Fruit fly (Drosophila melanogaster): ENCODE measurements around the gene Spp.

Gene Spp

dm6 chr2L:526924-527307 lies 17.5 kb downstream of the Spp start (continued):
- peak; percentile 32 for TF ChIP-seq D19A (tag; optimal IDR thresholded peaks at IDR 0.05)
- TF ChIP-seq Sox102F (GFP tag; optimal IDR thresholded peaks at IDR 0.05), result peak; percentile 25
- TF ChIP-seq sisA (GFP tag; IDR thresholded peaks at IDR 0.05), result no peak
- TF ChIP-seq CG18599 (GFP tag; optimal IDR thresholded peaks at IDR 0.05), result peak; percentile 25
- TF ChIP-seq CG9437 (GFP tag; optimal IDR thresholded peaks at IDR 0.05), result no peak
- peak; percentile 44 for TF ChIP-seq gem (tag; optimal IDR thresholded peaks at IDR 0.05)
- TF ChIP-seq Ets65A (GFP tag), result peak; percentile 22
- TF ChIP-seq CG13296 (GFP tag; optimal IDR thresholded peaks at IDR 0.05), result no peak
- TF ChIP-seq Xrp1 (GFP tag; IDR thresholded peaks at IDR 0.05), result 0 out of 2 replicates have a peak, but pooled peaks have one; percentile 15
- peak; percentile 8 for TF ChIP-seq Med (GFP tag)
- no peak for TF ChIP-seq exex (tag; optimal IDR thresholded peaks at IDR 0.05)
- TF ChIP-seq CG10274 (GFP tag; optimal IDR thresholded peaks at IDR 0.05), result peak; percentile 64
- peak; percentile 11 for TF ChIP-seq CG10979 (tag; optimal IDR thresholded peaks at IDR 0.05)
- no peak for TF ChIP-seq sr (GFP tag; IDR thresholded peaks at IDR 0.05)
- TF ChIP-seq Sry-δ (GFP tag; optimal IDR thresholded peaks at IDR 0.05), result no peak
- TF ChIP-seq CG2678 (tag; optimal IDR thresholded peaks at IDR 0.05), result peak; percentile 13
- peak; percentile 11 for TF ChIP-seq lab (GFP tag; optimal IDR thresholded peaks at IDR 0.05)
- TF ChIP-seq CG31365 (tag; optimal IDR thresholded peaks at IDR 0.05), result no peak
- TF ChIP-seq CG12769 (tag; optimal IDR thresholded peaks at IDR 0.05), result no peak

DNA sequence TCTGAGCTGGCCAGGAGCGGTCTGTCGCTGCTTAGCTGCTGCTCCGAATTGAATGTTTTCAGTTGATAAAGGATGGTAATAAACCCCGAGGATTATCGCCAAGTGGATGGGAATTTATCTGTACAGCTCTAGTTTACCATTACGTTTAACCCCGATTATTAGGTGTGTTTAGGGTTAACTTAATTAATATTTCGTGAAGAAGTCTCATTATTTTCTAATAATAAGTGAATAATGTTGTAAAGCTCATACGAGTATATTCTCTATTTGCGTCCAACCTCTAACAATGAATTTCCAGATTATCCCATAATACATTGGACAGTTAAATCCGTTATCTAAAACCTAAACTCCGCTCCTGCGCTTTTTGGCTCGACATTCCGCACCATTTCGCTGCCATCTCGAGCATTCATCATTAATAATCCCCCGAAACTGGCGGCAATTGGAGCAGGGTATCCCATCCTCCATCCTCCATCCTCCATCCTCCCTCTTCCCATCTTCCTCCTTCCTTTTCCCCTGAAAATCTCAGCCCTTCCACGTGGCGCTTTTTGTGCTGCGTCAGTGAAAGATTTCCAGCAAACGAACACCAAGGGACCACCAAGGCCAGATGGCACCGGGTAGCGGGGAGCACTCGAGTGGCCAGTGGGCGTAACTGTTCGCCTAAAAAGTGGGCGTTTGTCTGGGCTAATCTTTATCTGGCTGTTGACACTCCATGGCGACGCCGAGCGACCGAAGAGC lies 18.1 kb downstream of the Spp start:
- TF ChIP-seq CG30403 (GFP tag; optimal IDR thresholded peaks at IDR 0.05) (peak; percentile 5), CG18599 (GFP tag; optimal IDR thresholded peaks at IDR 0.05) (peak; percentile 61), CG10979 (tag; optimal IDR thresholded peaks at IDR 0.05) (peak; percentile 28), abd-A (tag; optimal IDR thresholded peaks at IDR 0.05) (peak; percentile 44), CG2120 (GFP tag; optimal IDR thresholded peaks at IDR 0.05) (peak; percentile 35), Fer1 (GFP tag; optimal IDR thresholded peaks at IDR 0.05) (peak; percentile 16), CG3847 (GFP tag; IDR thresholded peaks at IDR 0.05) (no peak), vfl (GFP tag; optimal IDR thresholded peaks at IDR 0.05) (no peak), lola (GFP tag; optimal IDR thresholded peaks at IDR 0.05) (no peak), Deaf1 (tag; optimal IDR thresholded peaks at IDR 0.05) (peak; percentile 17), Aef1 (GFP tag; IDR thresholded peaks at IDR 0.05) (no peak), CG10147 (GFP tag; optimal IDR thresholded peaks at IDR 0.05) (peak; percentile 24), CG1602 (GFP tag; optimal IDR thresholded peaks at IDR 0.05) (no peak), nerfin-2 (GFP tag; IDR thresholded peaks at IDR 0.05; ENCODE audit: partially characterized antibody) (no peak), da (GFP tag; optimal IDR thresholded peaks at IDR 0.05) (no peak), gem (tag; optimal IDR thresholded peaks at IDR 0.05) (peak; percentile 27), CG13624 (GFP tag; optimal IDR thresholded peaks at IDR 0.05) (peak; percentile 1), Fer3 (tag; optimal IDR thresholded peaks at IDR 0.05) (peak; percentile 3), CG11504 (tag; optimal IDR thresholded peaks at IDR 0.05) (peak; percentile 37), Ets65A (GFP tag) (peak; percentile 35), grau (tag; optimal IDR thresholded peaks at IDR 0.05) (peak; percentile 18), CG34376 (GFP tag; optimal IDR thresholded peaks at IDR 0.05) (no peak), crol (GFP tag; IDR thresholded peaks at IDR 0.05) (peak; percentile 57; the same call in 1 of the 2 replicates), Nf-YA (GFP tag; IDR thresholded peaks at IDR 0.05) (no peak), CG17361 (GFP tag; IDR thresholded peaks at IDR 0.05) (peak; percentile 38; the same call in 1 of the 3 replicates), CG18262 (tag; optimal IDR thresholded peaks at IDR 0.05) (peak; percentile 9), fd96Cb (tag; optimal IDR thresholded peaks at IDR 0.05) (peak; percentile 31), dmrt99B (tag; optimal IDR thresholded peaks at IDR 0.05) (peak; percentile 34), CG13894 (tag; optimal IDR thresholded peaks at IDR 0.05) (peak; percentile 8), CG11696 (GFP tag; IDR thresholded peaks at IDR 0.05) (no peak), Med (GFP tag) (peak; percentile 51), CG7839 (tag; optimal IDR thresholded peaks at IDR 0.05) (peak; percentile 26), CG2678 (tag; optimal IDR thresholded peaks at IDR 0.05) (peak; percentile 66), CG8281 (tag; optimal IDR thresholded peaks at IDR 0.05) (no peak)

Data from whole organism, embryonic.